Worm (Caenorhabditis elegans) whole organism, L4 larva: ENCODE measurements around the gene srab-4.

Experiments
- fkh-10 ChIP-seq: fragments of 150-350 bp; optimal IDR thresholded peaks from 2 replicates; lab custom pipeline; 2014; ENCODE audit warnings: missing biosample characterization, missing genetic modification reagents, missing genetic modification characterization
- jun-1 ChIP-seq: fragments of 150-350 bp; optimal IDR thresholded peaks from 2 replicates; lab custom pipeline; 2014; ENCODE audit warnings: missing biosample characterization, missing genetic modification reagents, missing genetic modification characterization
- ztf-11 ChIP-seq: fragments of 150-350 bp; optimal IDR thresholded peaks from 2 replicates; lab custom pipeline; 2014; ENCODE audit warnings: missing biosample characterization, missing genetic modification characterization

- TF ChIP-seq fkh-10 (GFP tag; lab: Kevin White, UChicago) = no peak
- TF ChIP-seq jun-1 (tag; lab: Kevin White, UChicago) = no peak
- no peak for TF ChIP-seq ztf-11 (tag; lab: Kevin White, UChicago)
Measured at ce11 chrV:7050153-7050552, 46.2 kb downstream of the srab-4 start.
